Fruit fly (Drosophila melanogaster) whole organism, embryonic: ENCODE data around the gene CG6441.

Experiments
- Abd-B ChIP-seq: fragments of 200-800 bp; sonication (Bioruptor generic); optimal IDR thresholded peaks from 2 replicates; lab custom pipeline; 2018; ENCODE audit warnings: missing biosample characterization, mild to moderate bottlenecking, missing genetic modification characterization, moderate library complexity
- Atf3 ChIP-seq: fragments of 200-800 bp; sonication (Bioruptor generic); optimal IDR thresholded peaks from 3 replicates; lab custom pipeline; 2016; ENCODE audit warnings: missing biosample characterization, missing genetic modification characterization
- Atf6 ChIP-seq: fragments of 200-800 bp; sonication (Bioruptor generic); IDR thresholded peaks from 2 replicates; pipeline ENCODE4 v1.3.6; 2022; ENCODE audit warnings: missing biosample characterization, missing genetic modification characterization
- Awh ChIP-seq: fragments of 200-800 bp; sonication (Bioruptor generic); IDR thresholded peaks from 2 replicates; pipeline ENCODE4, ENCODE4 v1.3.6; 2022; ENCODE audit warnings: missing biosample characterization, missing genetic modification characterization
- CG10267 ChIP-seq: fragments of 200-800 bp; sonication (Bioruptor generic); optimal IDR thresholded peaks from 2 replicates; lab custom pipeline; 2018; ENCODE audit warnings: missing biosample characterization, mild to moderate bottlenecking, missing genetic modification characterization, moderate library complexity
- CG12155 ChIP-seq: fragments of 200-800 bp; sonication (Bioruptor generic); optimal IDR thresholded peaks from 3 replicates; lab custom pipeline; 2016; ENCODE audit warnings: missing biosample characterization, missing genetic modification characterization
- CG12659 ChIP-seq: fragments of 200-800 bp; sonication (Bioruptor generic); optimal IDR thresholded peaks from 3 replicates; lab custom pipeline; 2017; ENCODE audit warnings: mild to moderate bottlenecking, missing biosample characterization, missing genetic modification reagents, missing genetic modification characterization
- CG14667 ChIP-seq: fragments of 200-800 bp; sonication (Bioruptor generic); IDR thresholded peaks from 2 replicates; pipeline ENCODE4 v1.3.6; 2022; ENCODE audit warnings: missing biosample characterization, missing genetic modification characterization
- CG16863 ChIP-seq: fragments of 200-800 bp; sonication (Bioruptor generic); optimal IDR thresholded peaks from 3 replicates; lab custom pipeline; 2016; ENCODE audit warnings: missing biosample characterization, missing genetic modification characterization
- CG5180 ChIP-seq: fragments of 200-800 bp; sonication (Bioruptor generic); optimal IDR thresholded peaks from 3 replicates; lab custom pipeline; 2017; ENCODE audit warnings: missing biosample characterization, missing genetic modification characterization, mild to moderate bottlenecking, moderate library complexity, missing genetic modification reagents
- CG6175 ChIP-seq: fragments of 200-800 bp; sonication (Bioruptor generic); IDR thresholded peaks from 3 replicates; pipeline ENCODE4 v1.3.6; 2022; ENCODE audit warnings: missing biosample characterization, missing genetic modification characterization
- CHES-1-like ChIP-seq: fragments of 200-800 bp; sonication (Bioruptor generic); optimal IDR thresholded peaks from 2 replicates; lab custom pipeline; 2016; ENCODE audit warnings: missing biosample characterization, missing genetic modification characterization
- Dll ChIP-seq: fragments of 200-800 bp; sonication (Bioruptor generic); IDR thresholded peaks from 4 replicates; pipeline ENCODE4 v1.3.6; 2022; ENCODE audit warnings: missing biosample characterization, missing genetic modification characterization; ENCODE audit not compliant: partially characterized antibody
- Drgx ChIP-seq: fragments of 200-800 bp; sonication (Bioruptor generic); IDR thresholded peaks from 2 replicates; pipeline ENCODE4 v1.3.6; 2022; ENCODE audit warnings: missing biosample characterization, missing genetic modification characterization
- Ets65A ChIP-seq: fragments of 200-800 bp; sonication (Bioruptor generic); peaks from one replicate; lab custom pipeline; 2016; ENCODE audit warnings: missing biosample characterization, missing genetic modification characterization
- Fer1 ChIP-seq: fragments of 200-800 bp; sonication (Bioruptor generic); optimal IDR thresholded peaks from 2 replicates; lab custom pipeline; 2017; ENCODE audit warnings: missing biosample characterization, mild to moderate bottlenecking, missing genetic modification characterization
- Gsc ChIP-seq: fragments of 200-800 bp; sonication (Bioruptor generic); IDR thresholded peaks from 2 replicates; pipeline ENCODE4 v1.3.6; 2022; ENCODE audit warnings: missing biosample characterization, missing genetic modification characterization
- Hr3 ChIP-seq: fragments of 200-800 bp; sonication (Bioruptor generic); optimal IDR thresholded peaks from 3 replicates; lab custom pipeline; 2016; ENCODE audit warnings: missing biosample characterization, missing genetic modification characterization
- Hr78 ChIP-seq, 2 experiments: fragments of 200-800 bp in 1 of 2; fragments of >200 bp in 1 of 2; sonication (Bioruptor generic) in 1 of 2; optimal IDR thresholded peaks; 2 replicates each; lab custom pipeline; 2017 to 2019; ENCODE audit warnings: missing biosample characterization in 2 of 2, missing genetic modification characterization in 2 of 2, mild to moderate bottlenecking in 1 of 2, moderate library complexity in 1 of 2
- Jarid2 ChIP-seq: fragments of 200-800 bp; sonication (Bioruptor generic); optimal IDR thresholded peaks from 3 replicates; lab custom pipeline; 2017; ENCODE audit warnings: mild to moderate bottlenecking, missing biosample characterization, missing genetic modification reagents, missing genetic modification characterization
- Lhr ChIP-seq: fragments of 200-800 bp; sonication (Bioruptor generic); optimal IDR thresholded peaks from 3 replicates; lab custom pipeline; 2017; ENCODE audit warnings: mild to moderate bottlenecking, missing biosample characterization, missing genetic modification reagents, missing genetic modification characterization
- Mrtf ChIP-seq: fragments of 200-800 bp; sonication (Bioruptor generic); IDR thresholded peaks from 3 replicates; pipeline ENCODE4 v1.3.6; 2022; ENCODE audit warnings: missing biosample characterization, missing genetic modification characterization
- Oli ChIP-seq: fragments of 200-800 bp; sonication (Bioruptor generic); optimal IDR thresholded peaks from 2 replicates; lab custom pipeline; 2018; ENCODE audit warnings: missing biosample characterization, mild to moderate bottlenecking, missing genetic modification characterization, moderate library complexity
- Poxn ChIP-seq: fragments of 200-800 bp; sonication (Bioruptor generic); IDR thresholded peaks from 2 replicates; pipeline ENCODE4 v1.3.6; 2022; ENCODE audit warnings: missing biosample characterization, missing genetic modification characterization
- Taf1 ChIP-seq: fragments of 200-800 bp; sonication (Bioruptor generic); IDR thresholded peaks from 2 replicates; pipeline ENCODE4 v1.3.6; 2022; ENCODE audit warnings: missing biosample characterization, missing genetic modification characterization
- ash1 ChIP-seq: fragments of 200-800 bp; sonication (Bioruptor generic); optimal IDR thresholded peaks from 2 replicates; lab custom pipeline; 2018; ENCODE audit warnings: missing biosample characterization, mild to moderate bottlenecking, missing genetic modification characterization
- bbx ChIP-seq: fragments of 200-800 bp; sonication (Bioruptor generic); IDR thresholded peaks from 2 replicates; pipeline ENCODE4 v1.3.6; 2022; ENCODE audit warnings: missing biosample characterization, missing genetic modification characterization; ENCODE audit not compliant: partially characterized antibody
- caup ChIP-seq: fragments of 200-800 bp; sonication (Bioruptor generic); optimal IDR thresholded peaks from 3 replicates; lab custom pipeline; 2017; ENCODE audit warnings: missing biosample characterization, mild to moderate bottlenecking, missing genetic modification characterization, moderate library complexity; ENCODE audit not compliant: severe bottlenecking
- da ChIP-seq: fragments of 200-800 bp; sonication (Bioruptor generic); optimal IDR thresholded peaks from 2 replicates; lab custom pipeline; 2016; ENCODE audit warnings: missing biosample characterization, missing genetic modification characterization
- eyg ChIP-seq: fragments of 200-800 bp; sonication (Bioruptor generic); optimal IDR thresholded peaks from 3 replicates; lab custom pipeline; 2016; ENCODE audit warnings: missing biosample characterization, missing genetic modification characterization
- gt ChIP-seq: fragments of 200-800 bp; sonication (Bioruptor generic); IDR thresholded peaks from 2 replicates; pipeline ENCODE4 v1.3.6; 2022; ENCODE audit warnings: missing biosample characterization, missing genetic modification characterization
- klu ChIP-seq: fragments of 200-800 bp; sonication (Bioruptor generic); IDR thresholded peaks from 2 replicates; pipeline ENCODE4 v1.3.6; 2022; ENCODE audit warnings: missing biosample characterization, missing genetic modification characterization
- kni ChIP-seq: fragments of 200-800 bp; sonication (Bioruptor generic); optimal IDR thresholded peaks from 3 replicates; lab custom pipeline; 2017; ENCODE audit warnings: mild to moderate bottlenecking, missing biosample characterization, missing genetic modification reagents, missing genetic modification characterization
- lmd ChIP-seq: fragments of 200-800 bp; sonication (Bioruptor generic); IDR thresholded peaks from 2 replicates; pipeline ENCODE4 v1.3.6; 2022; ENCODE audit warnings: missing biosample characterization, missing genetic modification characterization
- luna ChIP-seq: fragments of 200-800 bp; sonication (Bioruptor generic); optimal IDR thresholded peaks from 2 replicates; lab custom pipeline; 2016; ENCODE audit warnings: missing biosample characterization, missing genetic modification characterization
- nom ChIP-seq: fragments of 200-800 bp; sonication (Bioruptor generic); optimal IDR thresholded peaks from 2 replicates; lab custom pipeline; 2017; ENCODE audit warnings: missing biosample characterization, missing genetic modification characterization, mild to moderate bottlenecking, moderate library complexity, missing genetic modification reagents
- pzg ChIP-seq: fragments of 200-800 bp; sonication (Bioruptor generic); optimal IDR thresholded peaks from 3 replicates; lab custom pipeline; 2018; ENCODE audit warnings: missing biosample characterization, mild to moderate bottlenecking, missing genetic modification characterization, moderate library complexity
- wek ChIP-seq: fragments of 200-800 bp; sonication (Bioruptor generic); optimal IDR thresholded peaks from 3 replicates; lab custom pipeline; 2018; ENCODE audit warnings: missing biosample characterization, mild to moderate bottlenecking, missing genetic modification characterization, moderate library complexity
- z ChIP-seq: fragments of 200-800 bp; sonication (Bioruptor generic); IDR thresholded peaks from 3 replicates; pipeline ENCODE4 v1.3.6; 2022; ENCODE audit warnings: missing biosample characterization, missing genetic modification characterization

The CG6441 gene

dm6 chr2L:7452093-7452492, 22.4 kb upstream of the CG6441 start (continued):
- TF ChIP-seq Taf1 (GFP tag; lab: Robert Waterston, UW) (no peak), bbx (GFP tag; lab: Robert Waterston, UW) (no peak)

DNA sequence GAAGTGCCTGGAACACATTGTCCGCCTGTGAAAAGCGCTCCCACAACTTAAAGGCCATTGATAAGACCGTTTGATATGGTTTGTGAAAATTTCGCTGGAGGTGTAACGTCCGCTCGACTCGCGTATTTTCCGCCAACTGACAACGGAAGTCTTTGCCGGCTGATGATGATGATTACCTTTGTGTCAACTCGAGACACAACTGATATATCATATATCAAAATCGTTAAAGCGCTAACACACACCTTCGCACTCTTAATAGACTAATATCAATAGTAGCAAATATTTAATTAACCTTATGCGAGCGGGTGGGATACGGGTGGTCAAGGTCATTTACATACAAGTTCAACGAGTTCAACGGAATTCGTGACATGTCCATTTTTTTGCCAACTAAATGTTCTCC, 20.4 kb upstream of the CG6441 start, which contains the start of gene Gr28a:
Gr28a (minus strand) TSS at position 101 of the 400 bp plus-strand sequence.
- no peak for TF ChIP-seq Poxn
- TF ChIP-seq CG10267 (tag; lab: Kevin White, UChicago) = no peak
- TF ChIP-seq CG16863 (GFP tag; lab: Kevin White, UChicago) = no peak
- no peak for TF ChIP-seq gt (GFP tag; lab: Robert Waterston, UW)
- TF ChIP-seq Awh (GFP tag; lab: Robert Waterston, UW) = no peak
- no peak for TF ChIP-seq caup (GFP tag; lab: Kevin White, UChicago)
- no peak for TF ChIP-seq lmd (GFP tag; lab: Robert Waterston, UW)
- no peak for TF ChIP-seq Lhr (GFP tag; lab: Kevin White, UChicago)
- TF ChIP-seq CG12155 = no peak
- no peak for TF ChIP-seq luna
- no peak for TF ChIP-seq Gsc (GFP tag; lab: Robert Waterston, UW)
- TF ChIP-seq Atf3 = no peak
- TF ChIP-seq Fer1 (GFP tag; lab: Kevin White, UChicago) = no peak
- TF ChIP-seq ash1 (GFP tag; lab: Kevin White, UChicago) = no peak
- no peak for TF ChIP-seq CHES-1-like (GFP tag; lab: Kevin White, UChicago)
- TF ChIP-seq wek (GFP tag; lab: Kevin White, UChicago) = no peak
- TF ChIP-seq Abd-B (GFP tag; lab: Kevin White, UChicago) = no peak

DNA sequence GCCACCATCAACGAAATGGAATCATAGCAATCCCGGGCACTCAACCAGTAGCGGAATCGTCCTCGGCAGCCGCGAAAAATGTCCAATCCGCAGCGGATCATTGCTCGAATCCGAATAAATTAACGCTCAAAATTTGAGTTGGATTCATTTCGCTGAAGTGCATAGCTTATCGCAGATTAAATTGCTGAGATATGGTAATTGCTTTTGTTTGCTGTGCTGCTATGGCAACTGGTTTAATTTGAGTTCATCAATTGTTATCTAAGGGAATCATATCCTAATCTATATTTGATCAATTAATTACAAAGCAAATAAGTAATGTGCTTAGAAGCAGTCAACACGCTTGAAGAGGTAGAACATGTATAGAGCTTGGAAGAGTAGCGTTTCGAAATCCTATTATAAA, 12.4 kb upstream of the CG6441 start, which contains the start of gene Gr28b:
Gr28b (minus strand) TSS at position 101 of the 400 bp plus-strand sequence.
- TF ChIP-seq Mrtf (GFP tag; lab: Robert Waterston, UW) (no peak), Fer1 (GFP tag; lab: Kevin White, UChicago) (no peak), CG6175 (GFP tag; lab: Robert Waterston, UW) (no peak), Atf6 (GFP tag; lab: Robert Waterston, UW) (no peak), Ets65A (peak; percentile 45), eyg (GFP tag; lab: Kevin White, UChicago) (no peak), klu (no peak), pzg (GFP tag; lab: Kevin White, UChicago) (no peak)

DNA sequence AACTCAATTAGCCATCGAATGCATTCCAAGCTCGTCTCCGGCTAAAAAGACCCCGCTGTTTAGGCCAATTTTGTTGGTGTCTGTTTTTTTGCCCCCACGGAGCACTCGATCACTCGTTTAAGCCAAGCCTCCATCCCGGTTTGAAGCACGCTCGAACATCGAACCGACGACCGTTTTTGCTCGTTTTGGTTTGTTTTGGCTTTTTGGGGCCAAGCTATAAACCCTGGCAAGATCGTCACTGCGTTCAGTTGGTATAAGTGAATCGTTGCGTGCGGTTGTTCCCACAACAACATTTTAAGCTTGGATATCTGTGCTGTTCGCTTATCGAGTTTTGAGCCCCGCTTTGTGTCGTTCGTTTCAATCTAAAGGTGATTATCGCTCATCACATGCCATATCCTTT, 8.2 kb upstream of the CG6441 start, which contains the start of gene CG6055:
CG6055 (plus strand) TSS at position 240 of the 400 bp plus-strand sequence.
- TF ChIP-seq Drgx (GFP tag; lab: Robert Waterston, UW) = peak; percentile 25; the same call in 1 of the 2 replicates
- peak; percentile 57 for TF ChIP-seq Jarid2
- TF ChIP-seq Dll = peak; percentile 33; the same call in 1 of the 4 replicates
- TF ChIP-seq CG12659 (GFP tag; lab: Kevin White, UChicago) = no peak
- peak; percentile 98 for TF ChIP-seq CG5180 (GFP tag; lab: Kevin White, UChicago)
- no peak for TF ChIP-seq da (GFP tag; lab: Kevin White, UChicago)
- TF ChIP-seq Hr3 (GFP tag; lab: Kevin White, UChicago) = no peak
- TF ChIP-seq kni = peak; percentile 45
- TF ChIP-seq z (GFP tag; lab: Robert Waterston, UW) = 0 out of 3 replicates have a peak, but pooled peaks have one; percentile 54
- TF ChIP-seq CG14667 (GFP tag; lab: Robert Waterston, UW) = no peak
- peak; percentile 76 for TF ChIP-seq nom (GFP tag; lab: Kevin White, UChicago)
- TF ChIP-seq Oli (tag; lab: Kevin White, UChicago) = no peak
- TF ChIP-seq Hr78 (GFP tag; optimal IDR thresholded peaks at IDR 0.05; lab: Kevin White, UChicago) = no peak
